ENCODE assay signal across 2 worm cellular contexts in genomic region chrX:6840670-6841308, ce11.
TF ChIP-seq lines count a peak whose summit lies in the region.

Gene glr-6 (minus strand): TSS chrX:6840720.
Gene asg-2 (plus strand): TSS chrX:6841258.

TF ChIP-seq in whole organism, L2 larva, 48 proteins besides CTCF, POLR2A, EP300 and RAD21 (continued from another document):
- TF ChIP-seq aly-2 (tag; optimal IDR thresholded peaks at IDR 0.05; lab: Kevin White, UChicago): no peak
- no peak for TF ChIP-seq Y55F3AM.14 (GFP tag; optimal IDR thresholded peaks at IDR 0.05; lab: Kevin White, UChicago)
- peak; percentile 90 for TF ChIP-seq lin-13 (GFP tag; optimal IDR thresholded peaks at IDR 0.05; lab: Kevin White, UChicago)
- TF ChIP-seq mbf-1 (tag; optimal IDR thresholded peaks at IDR 0.05; lab: Kevin White, UChicago): no peak
- TF ChIP-seq zag-1 (tag; optimal IDR thresholded peaks at IDR 0.05; lab: Kevin White, UChicago): peak; percentile 45
- peak; percentile 90 for TF ChIP-seq crh-2 (tag; optimal IDR thresholded peaks at IDR 0.05; lab: Kevin White, UChicago)
- peak; percentile 26 for TF ChIP-seq ceh-82 (tag; optimal IDR thresholded peaks at IDR 0.05; lab: Kevin White, UChicago)
- peak; percentile 92 for TF ChIP-seq nhr-129 (tag; optimal IDR thresholded peaks at IDR 0.05; lab: Kevin White, UChicago)
- no peak for TF ChIP-seq nhr-12 (tag; optimal IDR thresholded peaks at IDR 0.05; lab: Kevin White, UChicago)
- TF ChIP-seq elt-3 (tag; optimal IDR thresholded peaks at IDR 0.05; lab: Kevin White, UChicago): no peak
- peak; percentile 14 for TF ChIP-seq lin-11 (tag; optimal IDR thresholded peaks at IDR 0.05; lab: Kevin White, UChicago)
- no peak for TF ChIP-seq alr-1 (tag; optimal IDR thresholded peaks at IDR 0.05; lab: Kevin White, UChicago)
- TF ChIP-seq sma-3 (GFP tag; optimal IDR thresholded peaks at IDR 0.05; lab: Kevin White, UChicago): peak; percentile 84
- TF ChIP-seq ztf-11 (tag; optimal IDR thresholded peaks at IDR 0.05; lab: Kevin White, UChicago): no peak
- no peak for TF ChIP-seq nhr-11 (tag; optimal IDR thresholded peaks at IDR 0.05; lab: Kevin White, UChicago)
- no peak for TF ChIP-seq nhr-23 (tag; optimal IDR thresholded peaks at IDR 0.05; lab: Kevin White, UChicago)
- TF ChIP-seq nhr-77 (tag; optimal IDR thresholded peaks at IDR 0.05; lab: Kevin White, UChicago): peak; percentile 21
- TF ChIP-seq elt-1 (tag; optimal IDR thresholded peaks at IDR 0.05; lab: Kevin White, UChicago): no peak
- TF ChIP-seq ztf-4 (tag; optimal IDR thresholded peaks at IDR 0.05; lab: Kevin White, UChicago): peak; percentile 35
- TF ChIP-seq nhr-25 (tag; optimal IDR thresholded peaks at IDR 0.05; lab: Kevin White, UChicago): peak; percentile 83
- TF ChIP-seq gmeb-1 (tag; optimal IDR thresholded peaks at IDR 0.05; lab: Kevin White, UChicago): peak; percentile 82
- TF ChIP-seq lin-39 (tag; optimal IDR thresholded peaks at IDR 0.05; lab: Kevin White, UChicago): no peak
- peak; percentile 82 for TF ChIP-seq fos-1 (tag; optimal IDR thresholded peaks at IDR 0.05; lab: Kevin White, UChicago)
- TF ChIP-seq unc-62 (GFP tag; optimal IDR thresholded peaks at IDR 0.05; lab: Kevin White, UChicago): no peak
- no peak for TF ChIP-seq mab-5 (tag; optimal IDR thresholded peaks at IDR 0.05; lab: Kevin White, UChicago)
- TF ChIP-seq F13H6.1 (tag; optimal IDR thresholded peaks at IDR 0.05; lab: Kevin White, UChicago): peak; percentile 64

TF ChIP-seq in whole organism, L4 larva, 104 proteins besides CTCF, POLR2A, EP300 and RAD21 (continued from another document):
- TF ChIP-seq nhr-25 (tag; optimal IDR thresholded peaks at IDR 0.05; lab: Kevin White, UChicago; ENCODE audit: borderline replicate concordance, insufficient read depth) (no peak), F10B5.3 (tag; optimal IDR thresholded peaks at IDR 0.05; lab: Kevin White, UChicago) (no peak), nhr-41 (GFP tag; IDR thresholded peaks at IDR 0.05; lab: Robert Waterston, UW) (no peak), duxl-1 (tag; optimal IDR thresholded peaks at IDR 0.05; lab: Kevin White, UChicago; ENCODE audit: poor library complexity) (peak; percentile 22), ceh-28 (tag; optimal IDR thresholded peaks at IDR 0.05; lab: Kevin White, UChicago) (peak; percentile 43), madf-5 (GFP tag; IDR thresholded peaks at IDR 0.05; lab: Robert Waterston, UW) (no peak), ceh-32 (tag; optimal IDR thresholded peaks at IDR 0.05; lab: Kevin White, UChicago; ENCODE audit: poor library complexity) (no peak), lsy-2 (tag; optimal IDR thresholded peaks at IDR 0.05; lab: Kevin White, UChicago) (peak in 1 of 2 experiments; percentile 90), ZK337.2 (GFP tag; IDR thresholded peaks at IDR 0.05; lab: Robert Waterston, UW) (no peak), zip-2 (tag; optimal IDR thresholded peaks at IDR 0.05; lab: Kevin White, UChicago) (no peak), ceh-44 (GFP tag; IDR thresholded peaks at IDR 0.05; lab: Robert Waterston, UW) (no peak), nhr-42 (GFP tag; IDR thresholded peaks at IDR 0.05; lab: Robert Waterston, UW) (no peak), daf-19 (GFP tag; conservative IDR thresholded peaks at IDR 0.05; lab: Robert Waterston, UW) (no peak), lin-39 (tag; optimal IDR thresholded peaks at IDR 0.05; lab: Kevin White, UChicago) (no peak), jun-1 (tag; optimal IDR thresholded peaks at IDR 0.05; lab: Kevin White, UChicago) (no peak), lim-7 (GFP tag; IDR thresholded peaks at IDR 0.05; lab: Robert Waterston, UW) (no peak), nhr-28 (tag; optimal IDR thresholded peaks at IDR 0.05; lab: Kevin White, UChicago) (peak; percentile 88), mdl-1 (tag; optimal IDR thresholded peaks at IDR 0.05; lab: Kevin White, UChicago) (peak in 1 of 2 experiments; percentile 35), nhr-102 (tag; optimal IDR thresholded peaks at IDR 0.05; lab: Kevin White, UChicago) (peak; percentile 21), lin-13 (GFP tag; optimal IDR thresholded peaks at IDR 0.05; lab: Kevin White, UChicago) (peak; percentile 78), lin-1 (GFP tag; IDR thresholded peaks at IDR 0.05; lab: Robert Waterston, UW) (no peak), arid-1 (GFP tag; conservative IDR thresholded peaks at IDR 0.05; lab: Robert Waterston, UW) (0 out of 2 replicates have a peak, but pooled peaks have one; percentile 37), nhr-11 (tag; optimal IDR thresholded peaks at IDR 0.05; lab: Kevin White, UChicago) (peak; percentile 86), Y5F2A.4 (GFP tag; optimal IDR thresholded peaks at IDR 0.05; lab: Kevin White, UChicago) (no peak), mep-1 (tag; optimal IDR thresholded peaks at IDR 0.05; lab: Kevin White, UChicago) (peak; percentile 89), ztf-7 (tag; optimal IDR thresholded peaks at IDR 0.05; lab: Kevin White, UChicago) (no peak), dmd-6 (GFP tag; IDR thresholded peaks at IDR 0.05; lab: Robert Waterston, UW) (peak; percentile 56), hmg-1.1 (GFP tag; IDR thresholded peaks at IDR 0.05; lab: Robert Waterston, UW) (peak; percentile 73), dmd-8 (GFP tag; IDR thresholded peaks at IDR 0.05; lab: Robert Waterston, UW) (no peak), nhr-48 (tag; optimal IDR thresholded peaks at IDR 0.05; lab: Kevin White, UChicago) (peak; percentile 22), unc-130 (GFP tag; optimal IDR thresholded peaks at IDR 0.05; lab: Kevin White, UChicago) (no peak), nhr-6 (tag; optimal IDR thresholded peaks at IDR 0.05; lab: Kevin White, UChicago) (peak; percentile 74), unc-39 (tag; optimal IDR thresholded peaks at IDR 0.05; lab: Kevin White, UChicago) (no peak), T26A8.4 (GFP tag; IDR thresholded peaks at IDR 0.05; lab: Robert Waterston, UW) (peak; percentile 57), madf-9 (GFP tag; conservative IDR thresholded peaks at IDR 0.05; lab: Robert Waterston, UW) (no peak), egl-43 (GFP tag; IDR thresholded peaks at IDR 0.05; lab: Robert Waterston, UW) (no peak), lir-3 (tag; optimal IDR thresholded peaks at IDR 0.05; lab: Kevin White, UChicago) (no peak), sdz-12 (GFP tag; optimal IDR thresholded peaks at IDR 0.05; lab: Kevin White, UChicago) (no peak), snpc-1.2 (GFP tag; IDR thresholded peaks at IDR 0.05; lab: Robert Waterston, UW) (no peak), zfp-3 (GFP tag; conservative IDR thresholded peaks at IDR 0.05; lab: Robert Waterston, UW) (no peak), spr-1 (tag; optimal IDR thresholded peaks at IDR 0.05; lab: Kevin White, UChicago) (peak; percentile 51), ama-1 (optimal IDR thresholded peaks at IDR 0.05; lab: Kevin White, UChicago) (peak; percentile 10), Y105C5A.15 (GFP tag; IDR thresholded peaks at IDR 0.05; lab: Robert Waterston, UW) (no peak), nhr-77 (tag; optimal IDR thresholded peaks at IDR 0.05; lab: Kevin White, UChicago) (peak; percentile 92), ces-1 (GFP tag; optimal IDR thresholded peaks at IDR 0.05; lab: Kevin White, UChicago) (no peak), tag-97 (GFP tag; IDR thresholded peaks at IDR 0.05; lab: Robert Waterston, UW) (no peak), snpc-4 (tag; optimal IDR thresholded peaks at IDR 0.05; lab: Kevin White, UChicago) (no peak), D1046.2 (GFP tag; IDR thresholded peaks at IDR 0.05; lab: Robert Waterston, UW) (no peak), aha-1 (tag; lab: Kevin White, UChicago) (peak; percentile 96), cey-2 (tag; optimal IDR thresholded peaks at IDR 0.05; lab: Kevin White, UChicago; ENCODE audit: borderline replicate concordance, insufficient read depth) (no peak), F37D6.2 (tag; optimal IDR thresholded peaks at IDR 0.05; lab: Kevin White, UChicago) (peak; percentile 0), F49E8.2 (tag; optimal IDR thresholded peaks at IDR 0.05; lab: Kevin White, UChicago; ENCODE audit: borderline replicate concordance) (no peak), mxl-2 (GFP tag; conservative IDR thresholded peaks at IDR 0.05; lab: Robert Waterston, UW) (no peak), mxl-3 (GFP tag; optimal IDR thresholded peaks at IDR 0.05; lab: Kevin White, UChicago) (peak; percentile 38), fkh-10 (GFP tag; optimal IDR thresholded peaks at IDR 0.05; lab: Kevin White, UChicago) (peak; percentile 79), R02D3.7 (tag; optimal IDR thresholded peaks at IDR 0.05; lab: Kevin White, UChicago) (peak; percentile 44), pha-4 (GFP tag; IDR thresholded peaks at IDR 0.05; lab: Robert Waterston, UW) (0 out of 2 replicates have a peak, but pooled peaks have one; percentile 48), pha-4 (tag; optimal IDR thresholded peaks at IDR 0.05; lab: Kevin White, UChicago) (peak; percentile 95), lin-38 (GFP tag; IDR thresholded peaks at IDR 0.05; lab: Robert Waterston, UW) (peak; percentile 97), tra-1 (GFP tag; IDR thresholded peaks at IDR 0.05; lab: Robert Waterston, UW) (no peak), skn-1 (tag; optimal IDR thresholded peaks at IDR 0.05; lab: Kevin White, UChicago) (no peak), F26F4.8 (GFP tag; conservative IDR thresholded peaks at IDR 0.05; lab: Robert Waterston, UW) (no peak), egl-27 (tag; optimal IDR thresholded peaks at IDR 0.05; lab: Kevin White, UChicago) (no peak), F44E2.7 (GFP tag; IDR thresholded peaks at IDR 0.05; lab: Robert Waterston, UW) (no peak), saeg-2 (GFP tag; IDR thresholded peaks at IDR 0.05; lab: Robert Waterston, UW) (no peak), set-16 (GFP tag; IDR thresholded peaks at IDR 0.05; lab: Robert Waterston, UW) (no peak), lin-15B (tag; optimal IDR thresholded peaks at IDR 0.05; lab: Kevin White, UChicago) (peak; percentile 57), gei-8 (GFP tag; optimal IDR thresholded peaks at IDR 0.05; lab: Kevin White, UChicago) (no peak), pqm-1 (tag; optimal IDR thresholded peaks at IDR 0.05; lab: Kevin White, UChicago) (peak; percentile 70), Y75B8A.6 (GFP tag; IDR thresholded peaks at IDR 0.05; lab: Robert Waterston, UW) (no peak), php-3 (GFP tag; IDR thresholded peaks at IDR 0.05; lab: Robert Waterston, UW) (no peak), ztf-11 (tag; optimal IDR thresholded peaks at IDR 0.05; lab: Kevin White, UChicago) (no peak), nhr-237 (tag; optimal IDR thresholded peaks at IDR 0.05; lab: Kevin White, UChicago) (no peak), ceh-62 (tag; optimal IDR thresholded peaks at IDR 0.05; lab: Kevin White, UChicago) (no peak), dpl-1 (GFP tag; optimal IDR thresholded peaks at IDR 0.05; lab: Kevin White, UChicago) (peak; percentile 73), daf-12 (tag; optimal IDR thresholded peaks at IDR 0.05; lab: Kevin White, UChicago) (no peak), nhr-10 (tag; optimal IDR thresholded peaks at IDR 0.05; lab: Kevin White, UChicago) (no peak), hlh-11 (tag; optimal IDR thresholded peaks at IDR 0.05; lab: Kevin White, UChicago) (peak; percentile 75), ceh-82 (tag; optimal IDR thresholded peaks at IDR 0.05; lab: Kevin White, UChicago) (no peak), nhr-76 (tag; optimal IDR thresholded peaks at IDR 0.05; lab: Kevin White, UChicago) (no peak), zfp-2 (tag; optimal IDR thresholded peaks at IDR 0.05; lab: Kevin White, UChicago) (peak; percentile 39), ctbp-1 (GFP tag; IDR thresholded peaks at IDR 0.05; lab: Robert Waterston, UW) (0 out of 2 replicates have a peak, but pooled peaks have one; percentile 39), ceh-20 (GFP tag; IDR thresholded peaks at IDR 0.05; lab: Robert Waterston, UW) (0 out of 2 replicates have a peak, but pooled peaks have one; percentile 43)
